Fruit fly (Drosophila melanogaster) whole organism, prepupa: ENCODE data around the gene CG14280.

Source experiments
- CG10669 ChIP-seq: fragments of 200-800 bp; sonication (Bioruptor generic); optimal IDR thresholded peaks from 3 replicates; lab custom pipeline; 2018; ENCODE audit warnings: missing biosample characterization, mild to moderate bottlenecking, missing genetic modification characterization, moderate library complexity
- CG16779 ChIP-seq: fragments of 200-800 bp; sonication (Bioruptor generic); optimal IDR thresholded peaks from 3 replicates; lab custom pipeline; 2017; ENCODE audit warnings: missing biosample characterization, mild to moderate bottlenecking, missing genetic modification characterization
- CG3032 ChIP-seq: fragments of 200-800 bp; optimal IDR thresholded peaks from 2 replicates; lab custom pipeline; 2019; ENCODE audit warnings: missing biosample characterization, mild to moderate bottlenecking, missing genetic modification characterization, moderate library complexity
- CG6854 ChIP-seq: fragments of 200-800 bp; sonication (Bioruptor generic); optimal IDR thresholded peaks from 2 replicates; lab custom pipeline; 2017; ENCODE audit warnings: missing biosample characterization, mild to moderate bottlenecking, missing genetic modification characterization
- CG9139 ChIP-seq: fragments of 200-800 bp; sonication (Bioruptor generic); optimal IDR thresholded peaks from 3 replicates; lab custom pipeline; 2017; ENCODE audit warnings: missing biosample characterization, mild to moderate bottlenecking, missing genetic modification characterization
- Gug ChIP-seq: fragments of 200-800 bp; sonication (Bioruptor generic); IDR thresholded peaks from 2 replicates; pipeline ENCODE4 v1.3.6; 2022; ENCODE audit warnings: missing biosample characterization, missing genetic modification characterization
- Hr39 ChIP-seq: fragments of 200-800 bp; sonication (Bioruptor generic); optimal IDR thresholded peaks from 2 replicates; lab custom pipeline; 2016; ENCODE audit warnings: missing biosample characterization, missing genetic modification characterization
- Hr4 ChIP-seq: fragments of 200-800 bp; sonication (Bioruptor generic); optimal IDR thresholded peaks from 3 replicates; lab custom pipeline; 2016; ENCODE audit warnings: missing biosample characterization, missing genetic modification characterization
- Lpt ChIP-seq: fragments of 200-800 bp; sonication (Bioruptor generic); optimal IDR thresholded peaks from 3 replicates; lab custom pipeline; 2016; ENCODE audit warnings: missing biosample characterization, missing genetic modification characterization
- pdm3 ChIP-seq: fragments of 200-800 bp; sonication (Bioruptor generic); optimal IDR thresholded peaks from 3 replicates; lab custom pipeline; 2016; ENCODE audit warnings: missing biosample characterization, missing genetic modification characterization

- TF ChIP-seq pdm3 (GFP tag; lab: Kevin White, UChicago), result no peak
- no peak for TF ChIP-seq Lpt
- no peak for TF ChIP-seq CG3032
- no peak for TF ChIP-seq CG6854 (GFP tag; lab: Kevin White, UChicago)
- TF ChIP-seq CG16779 (tag; lab: Kevin White, UChicago), result no peak
- TF ChIP-seq Hr4 (GFP tag; lab: Kevin White, UChicago), result no peak
- no peak for TF ChIP-seq CG10669
- no peak for TF ChIP-seq CG9139
- TF ChIP-seq Hr39 (GFP tag; lab: Kevin White, UChicago), result no peak
- no peak for TF ChIP-seq Gug (GFP tag; lab: Robert Waterston, UW)
These were observed 6.5 kb upstream of the CG14280 start for dm6 chr3R:19250063-19250462.
